Fruit fly (Drosophila melanogaster) whole organism, embryonic: Measurements from ENCODE around the gene ss.

Experiments
- Bdp1 ChIP-seq: fragments of 200-800 bp; sonication (Bioruptor generic); optimal IDR thresholded peaks from 3 replicates; lab custom pipeline; 2016; ENCODE audit warnings: missing biosample characterization, missing genetic modification characterization
- CG10147 ChIP-seq: fragments of 200-800 bp; sonication (Bioruptor generic); optimal IDR thresholded peaks from 2 replicates; lab custom pipeline; 2019; ENCODE audit warnings: missing biosample characterization, mild to moderate bottlenecking, missing genetic modification characterization, moderate library complexity
- CG10462 ChIP-seq: fragments of 200-800 bp; sonication (Bioruptor generic); optimal IDR thresholded peaks from 2 replicates; lab custom pipeline; 2016; ENCODE audit warnings: missing biosample characterization, missing genetic modification characterization
- CG10543 ChIP-seq: fragments of 200-800 bp; sonication (Bioruptor generic); optimal IDR thresholded peaks from 3 replicates; lab custom pipeline; 2017; ENCODE audit warnings: missing biosample characterization, mild to moderate bottlenecking, missing genetic modification characterization, moderate library complexity
- CG13123 ChIP-seq: fragments of 200-800 bp; sonication (Bioruptor generic); optimal IDR thresholded peaks from 2 replicates; lab custom pipeline; 2016; ENCODE audit warnings: missing biosample characterization, missing genetic modification characterization
- CG13894 ChIP-seq: fragments of 200-800 bp; sonication (Bioruptor generic); optimal IDR thresholded peaks from 3 replicates; lab custom pipeline; 2018; ENCODE audit warnings: missing biosample characterization, mild to moderate bottlenecking, missing genetic modification characterization, moderate library complexity
- CG15514 ChIP-seq: fragments of 200-800 bp; sonication (Bioruptor generic); optimal IDR thresholded peaks from 3 replicates; lab custom pipeline; 2017; ENCODE audit warnings: missing biosample characterization, missing genetic modification characterization, mild to moderate bottlenecking, moderate library complexity, missing genetic modification reagents
- CG17612 ChIP-seq: fragments of 200-800 bp; sonication (Bioruptor generic); IDR thresholded peaks from 2 replicates; pipeline ENCODE4 v1.3.6; 2022; ENCODE audit warnings: missing biosample characterization, missing genetic modification characterization
- CG2202 ChIP-seq: fragments of 200-800 bp; sonication (Bioruptor generic); optimal IDR thresholded peaks from 2 replicates; lab custom pipeline; 2018; ENCODE audit warnings: missing biosample characterization, mild to moderate bottlenecking, missing genetic modification characterization
- CG2678 ChIP-seq: fragments of 200-800 bp; sonication (Bioruptor generic); optimal IDR thresholded peaks from 3 replicates; lab custom pipeline; 2019; ENCODE audit warnings: missing biosample characterization, mild to moderate bottlenecking, missing genetic modification characterization, moderate library complexity
- CG31388 ChIP-seq: fragments of 200-800 bp; sonication (Bioruptor generic); optimal IDR thresholded peaks from 2 replicates; lab custom pipeline; 2016; ENCODE audit warnings: missing biosample characterization, missing genetic modification characterization
- CG32532 ChIP-seq: fragments of 200-800 bp; sonication (Bioruptor generic); IDR thresholded peaks from 2 replicates; pipeline ENCODE4 v1.3.6; 2022; ENCODE audit warnings: missing biosample characterization, missing genetic modification characterization
- CG32772 ChIP-seq: fragments of 200-800 bp; sonication (Bioruptor generic); IDR thresholded peaks from 2 replicates; pipeline ENCODE4 v1.3.6; 2022; ENCODE audit warnings: missing biosample characterization, missing genetic modification characterization
- CG3281 ChIP-seq: fragments of 200-800 bp; sonication (Bioruptor generic); optimal IDR thresholded peaks from 3 replicates; lab custom pipeline; 2017; ENCODE audit warnings: missing biosample characterization, mild to moderate bottlenecking, missing genetic modification characterization
- CG34376 ChIP-seq: fragments of 200-800 bp; sonication (Bioruptor generic); optimal IDR thresholded peaks from 2 replicates; lab custom pipeline; 2018; ENCODE audit warnings: missing biosample characterization, mild to moderate bottlenecking, missing genetic modification characterization
- CG42726 ChIP-seq: fragments of 200-800 bp; sonication (Bioruptor generic); IDR thresholded peaks from 2 replicates; pipeline ENCODE4 v1.3.6; 2022; ENCODE audit warnings: missing biosample characterization, missing genetic modification characterization; ENCODE audit not compliant: partially characterized antibody
- CG6765 ChIP-seq: fragments of 200-800 bp; sonication (Bioruptor generic); optimal IDR thresholded peaks from 3 replicates; lab custom pipeline; 2017; ENCODE audit warnings: missing biosample characterization, mild to moderate bottlenecking, missing genetic modification characterization
- CG6813 ChIP-seq: fragments of 200-800 bp; sonication (Bioruptor generic); optimal IDR thresholded peaks from 2 replicates; lab custom pipeline; 2017; ENCODE audit warnings: missing biosample characterization, missing genetic modification characterization, mild to moderate bottlenecking, moderate library complexity, missing genetic modification reagents
- CG7745 ChIP-seq: fragments of 200-800 bp; sonication (Bioruptor generic); optimal IDR thresholded peaks from 2 replicates; lab custom pipeline; 2018; ENCODE audit warnings: missing biosample characterization, mild to moderate bottlenecking, missing genetic modification characterization, moderate library complexity
- CG7786 ChIP-seq: fragments of 200-800 bp; sonication (Bioruptor generic); optimal IDR thresholded peaks from 2 replicates; lab custom pipeline; 2016; ENCODE audit warnings: missing biosample characterization, missing genetic modification characterization
- CG7987 ChIP-seq: fragments of 200-800 bp; sonication (Bioruptor generic); optimal IDR thresholded peaks from 2 replicates; lab custom pipeline; 2018; ENCODE audit warnings: missing biosample characterization, mild to moderate bottlenecking, missing genetic modification characterization, moderate library complexity
- CG8290 ChIP-seq, 3 experiments: fragments of 200-800 bp; sonication (Bioruptor generic); optimal IDR thresholded peaks; 2 replicates each; lab custom pipeline; 2016 to 2019; ENCODE audit warnings: missing biosample characterization in 3 of 3, missing genetic modification characterization in 3 of 3, mild to moderate bottlenecking in 2 of 3, moderate library complexity in 1 of 3
- Dad ChIP-seq: fragments of 200-800 bp; sonication (Bioruptor generic); optimal IDR thresholded peaks from 3 replicates; lab custom pipeline; 2016; ENCODE audit warnings: missing biosample characterization, missing genetic modification characterization
- Dll ChIP-seq: fragments of 200-800 bp; sonication (Bioruptor generic); IDR thresholded peaks from 4 replicates; pipeline ENCODE4 v1.3.6; 2022; ENCODE audit warnings: missing biosample characterization, missing genetic modification characterization; ENCODE audit not compliant: partially characterized antibody
- Gug ChIP-seq: fragments of 200-800 bp; sonication (Bioruptor generic); IDR thresholded peaks from 4 replicates; pipeline ENCODE4 v1.3.6; 2022; ENCODE audit warnings: missing biosample characterization, missing genetic modification characterization
- Med ChIP-seq: fragments of 200-800 bp; sonication (Bioruptor generic); peaks from one replicate; lab custom pipeline; 2016; ENCODE audit warnings: missing biosample characterization, missing genetic modification characterization, mild to moderate bottlenecking, inconsistent platforms, moderate library complexity
- Nf-YA ChIP-seq: fragments of 200-800 bp; sonication (Bioruptor generic); IDR thresholded peaks from 2 replicates; pipeline ENCODE4 v1.3.6; 2022; ENCODE audit warnings: missing biosample characterization, missing genetic modification characterization
- Pdp1 ChIP-seq, 2 experiments: fragments of 200-800 bp; sonication (Bioruptor generic); optimal IDR thresholded peaks; 3 replicates each; lab custom pipeline; 2016; ENCODE audit warnings: missing biosample characterization in 2 of 2, missing genetic modification characterization in 2 of 2, mild to moderate bottlenecking in 1 of 2, moderate library complexity in 1 of 2
- Poxn ChIP-seq: fragments of 200-800 bp; sonication (Bioruptor generic); IDR thresholded peaks from 2 replicates; pipeline ENCODE4 v1.3.6; 2022; ENCODE audit warnings: missing biosample characterization, missing genetic modification characterization
- abd-A ChIP-seq: fragments of 200-800 bp; sonication (Bioruptor generic); optimal IDR thresholded peaks from 3 replicates; lab custom pipeline; 2019; ENCODE audit warnings: missing biosample characterization, mild to moderate bottlenecking, missing genetic modification characterization, moderate library complexity
- al ChIP-seq: fragments of 200-800 bp; sonication (Bioruptor generic); IDR thresholded peaks from 2 replicates; pipeline ENCODE4 v1.3.6; 2022; ENCODE audit warnings: missing biosample characterization, missing genetic modification characterization
- croc ChIP-seq: fragments of 200-800 bp; sonication (Bioruptor generic); conservative IDR thresholded peaks from 3 replicates; pipeline ENCODE4 v1.3.6; 2022; ENCODE audit warnings: missing biosample characterization, missing genetic modification characterization
- grau ChIP-seq: fragments of 200-800 bp; optimal IDR thresholded peaks from 3 replicates; lab custom pipeline; 2019; ENCODE audit warnings: missing biosample characterization, mild to moderate bottlenecking, missing genetic modification characterization, moderate library complexity
- gro ChIP-seq: fragments of 200-800 bp; sonication (Bioruptor generic); optimal IDR thresholded peaks from 2 replicates; lab custom pipeline; 2016; ENCODE audit warnings: missing biosample characterization, missing genetic modification characterization
- her ChIP-seq: fragments of 200-800 bp; sonication (Bioruptor generic); optimal IDR thresholded peaks from 2 replicates; lab custom pipeline; 2016; ENCODE audit warnings: missing biosample characterization, missing genetic modification characterization
- nerfin-2 ChIP-seq: fragments of 200-800 bp; sonication (Bioruptor generic); IDR thresholded peaks from 2 replicates; pipeline ENCODE4 v1.3.6; 2022; ENCODE audit warnings: missing biosample characterization, missing genetic modification characterization; ENCODE audit not compliant: partially characterized antibody
- odd ChIP-seq: fragments of 200-800 bp; sonication (Bioruptor generic); optimal IDR thresholded peaks from 2 replicates; lab custom pipeline; 2017; ENCODE audit warnings: missing biosample characterization, mild to moderate bottlenecking, missing genetic modification characterization
- phol ChIP-seq: fragments of 200-800 bp; sonication (Bioruptor generic); optimal IDR thresholded peaks from 3 replicates; lab custom pipeline; 2018; ENCODE audit warnings: missing biosample characterization, mild to moderate bottlenecking, missing genetic modification characterization, moderate library complexity
- sens ChIP-seq: fragments of 200-800 bp; sonication (Bioruptor generic); peaks from one replicate; lab custom pipeline; 2016; ENCODE audit warnings: missing biosample characterization, missing genetic modification characterization
- tin ChIP-seq: fragments of 200-800 bp; sonication (Bioruptor generic); optimal IDR thresholded peaks from 3 replicates; lab custom pipeline; 2016; ENCODE audit warnings: missing biosample characterization, missing genetic modification characterization
- tio ChIP-seq: fragments of 200-800 bp; sonication (Bioruptor generic); optimal IDR thresholded peaks from 2 replicates; lab custom pipeline; 2017; ENCODE audit warnings: missing biosample characterization, missing genetic modification characterization, inconsistent platforms
- vvl ChIP-seq: fragments of 200-800 bp; sonication (Bioruptor generic); IDR thresholded peaks from 2 replicates; pipeline ENCODE4 v1.3.6; 2022; ENCODE audit warnings: missing biosample characterization, missing genetic modification characterization
- yki ChIP-seq: fragments of >200 bp; optimal IDR thresholded peaks from 3 replicates; lab custom pipeline; 2018
- z ChIP-seq: fragments of 200-800 bp; sonication (Bioruptor generic); IDR thresholded peaks from 3 replicates; pipeline ENCODE4 v1.3.6; 2022; ENCODE audit warnings: missing biosample characterization, missing genetic modification characterization
- zfh1 ChIP-seq: fragments of 200-800 bp; sonication (Bioruptor generic); IDR thresholded peaks from 3 replicates; pipeline ENCODE4 v1.3.6; 2022; ENCODE audit warnings: missing biosample characterization, missing genetic modification characterization

ss gene

DNA sequence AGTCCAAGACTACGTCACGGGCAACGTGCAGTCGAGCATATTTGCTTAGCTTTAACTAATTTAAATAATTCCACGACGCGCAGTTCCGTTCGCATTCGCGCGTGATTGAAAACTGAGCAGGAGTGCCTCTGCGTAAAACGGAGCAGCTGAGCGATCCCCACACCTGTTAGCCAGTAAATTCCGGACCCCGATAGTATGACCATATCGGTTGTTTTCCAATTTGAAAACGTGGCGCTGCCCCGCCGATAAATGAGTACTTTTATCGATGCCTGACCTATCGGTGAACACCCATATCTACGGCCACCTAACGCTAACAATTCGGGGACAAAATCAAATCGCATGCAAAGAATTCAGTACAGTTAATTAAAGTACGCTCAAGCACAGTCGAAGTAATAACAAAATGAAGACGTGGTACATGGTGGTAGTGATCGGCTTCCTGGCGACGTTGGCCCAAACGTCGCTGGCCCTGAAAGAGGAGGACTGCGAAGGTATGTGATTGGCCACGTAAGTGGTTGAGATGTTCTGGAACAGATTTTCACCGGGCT lies 54.3 kb downstream of the ss start, which contains the start of the genes CG14879 and Manf (continued):
- TF ChIP-seq CG7745 (no peak), CG2202 (tag; lab: Kevin White, UChicago) (no peak), CG32772 (GFP tag; lab: Robert Waterston, UW) (no peak), CG17612 (no peak), CG8290 (GFP tag; optimal IDR thresholded peaks at IDR 0.05; lab: Kevin White, UChicago) (no peak), CG8290 (tag; optimal IDR thresholded peaks at IDR 0.05; lab: Kevin White, UChicago) (peak in 1 of 2 experiments; percentile 56), odd (GFP tag; lab: Kevin White, UChicago) (no peak), croc (GFP tag; lab: Robert Waterston, UW) (no peak), CG10147 (GFP tag; lab: Kevin White, UChicago) (no peak), CG2678 (tag; lab: Kevin White, UChicago) (no peak), CG10462 (no peak), al (GFP tag; lab: Robert Waterston, UW) (no peak), nerfin-2 (GFP tag; lab: Robert Waterston, UW) (no peak), CG31388 (GFP tag; lab: Kevin White, UChicago) (no peak), CG42726 (GFP tag; lab: Robert Waterston, UW) (0 out of 2 replicates have a peak, but pooled peaks have one; percentile 10), CG3281 (peak; percentile 5), z (GFP tag; lab: Robert Waterston, UW) (no peak), Dad (no peak), Nf-YA (no peak), tio (GFP tag; lab: Kevin White, UChicago) (no peak), CG10543 (GFP tag; lab: Kevin White, UChicago) (peak; percentile 13), Bdp1 (GFP tag; lab: Kevin White, UChicago) (no peak), her (no peak), phol (tag; lab: Kevin White, UChicago) (no peak), tin (GFP tag; lab: Kevin White, UChicago) (no peak), zfh1 (GFP tag; lab: Robert Waterston, UW) (peak; percentile 41; the same call in 1 of the 3 replicates)

DNA sequence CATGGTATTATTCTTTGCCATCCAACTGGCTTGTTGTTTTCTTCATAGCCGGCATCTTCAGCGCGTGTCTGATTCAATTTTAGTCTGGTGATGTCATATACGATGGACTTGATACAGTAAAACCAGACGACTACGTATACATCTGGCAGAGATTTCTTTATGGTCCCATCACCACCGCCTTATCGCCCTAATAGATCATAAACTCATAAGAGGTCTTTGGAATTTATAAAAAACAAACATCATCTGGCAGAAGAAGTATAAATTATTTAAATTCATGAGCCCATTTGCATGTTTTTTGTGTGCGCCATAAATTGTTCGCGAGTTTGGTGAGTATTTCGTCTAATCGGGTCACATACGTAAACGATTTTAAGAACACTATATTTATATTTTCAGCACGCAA lies 55.2 kb downstream of the ss start:
- peak; percentile 42 for TF ChIP-seq grau (tag; lab: Kevin White, UChicago)
- no peak for TF ChIP-seq CG7786 (GFP tag; lab: Kevin White, UChicago)
- no peak for TF ChIP-seq CG7987 (GFP tag; lab: Kevin White, UChicago)
- TF ChIP-seq vvl (GFP tag; lab: Robert Waterston, UW) = peak; percentile 68; the same call in 1 of the 2 replicates
- no peak for TF ChIP-seq CG6813
- no peak for TF ChIP-seq CG13123
- 0 out of 2 replicates have a peak, but pooled peaks have one; percentile 12 for TF ChIP-seq CG32532 (GFP tag; lab: Robert Waterston, UW)
- peak; percentile 73 for TF ChIP-seq Med (GFP tag; lab: Kevin White, UChicago)
- TF ChIP-seq yki = no peak
- TF ChIP-seq abd-A (tag; lab: Kevin White, UChicago) = peak; percentile 98
- no peak for TF ChIP-seq CG6765 (GFP tag; lab: Kevin White, UChicago)
- peak; percentile 8 for TF ChIP-seq CG15514 (GFP tag; lab: Kevin White, UChicago)
- TF ChIP-seq Gug = no peak
- TF ChIP-seq CG10543 (GFP tag; lab: Kevin White, UChicago) = peak; percentile 48
- no peak for TF ChIP-seq Dll (GFP tag; lab: Robert Waterston, UW)
- peak; percentile 61 for TF ChIP-seq sens
- TF ChIP-seq Pdp1 (GFP tag; optimal IDR thresholded peaks at IDR 0.05; lab: Kevin White, UChicago) = peak in 1 of 2 experiments; percentile 20
- peak; percentile 89 for TF ChIP-seq CG13894
- TF ChIP-seq gro (GFP tag; lab: Kevin White, UChicago) = peak; percentile 51
- no peak for TF ChIP-seq Poxn (GFP tag; lab: Robert Waterston, UW)
- peak; percentile 55 for TF ChIP-seq CG34376 (GFP tag; lab: Kevin White, UChicago)
